Fruit fly (Drosophila melanogaster) whole organism, pupa: ENCODE data around the gene CG43678.

Experiments
- CG10348 ChIP-seq: fragments of 200-800 bp; sonication (Bioruptor generic); IDR thresholded peaks from 2 replicates; pipeline ENCODE4 v1.3.6; 2022; ENCODE audit warnings: missing biosample characterization, missing genetic modification characterization
- CG12605 ChIP-seq: fragments of 200-800 bp; sonication (Bioruptor generic); IDR thresholded peaks from 2 replicates; pipeline ENCODE4 v1.3.6; 2022; ENCODE audit warnings: missing biosample characterization, missing genetic modification characterization
- CG13204 ChIP-seq: fragments of 200-800 bp; sonication (Bioruptor generic); optimal IDR thresholded peaks from 2 replicates; lab custom pipeline; 2018; ENCODE audit warnings: missing biosample characterization, mild to moderate bottlenecking, missing genetic modification characterization, moderate library complexity
- CG14655 ChIP-seq: fragments of 200-800 bp; sonication (Bioruptor generic); optimal IDR thresholded peaks from 3 replicates; lab custom pipeline; 2017; ENCODE audit warnings: mild to moderate bottlenecking, missing biosample characterization, missing genetic modification reagents, missing genetic modification characterization
- CG15710 ChIP-seq: fragments of 200-800 bp; sonication (Bioruptor generic); optimal IDR thresholded peaks from 2 replicates; lab custom pipeline; 2018; ENCODE audit warnings: missing biosample characterization, mild to moderate bottlenecking, missing genetic modification characterization, moderate library complexity
- CG17806 ChIP-seq: fragments of 200-800 bp; sonication (Bioruptor generic); optimal IDR thresholded peaks from 2 replicates; lab custom pipeline; 2018; ENCODE audit warnings: missing biosample characterization, mild to moderate bottlenecking, missing genetic modification characterization, moderate library complexity
- CG32121 ChIP-seq: fragments of 200-800 bp; sonication (Bioruptor generic); IDR thresholded peaks from 2 replicates; pipeline ENCODE4 v1.3.6; 2022; ENCODE audit warnings: missing biosample characterization, missing genetic modification characterization
- CG34367 ChIP-seq: fragments of 200-800 bp; sonication (Bioruptor generic); optimal IDR thresholded peaks from 2 replicates; lab custom pipeline; 2018; ENCODE audit warnings: missing biosample characterization, mild to moderate bottlenecking, missing genetic modification characterization
- CG4496 ChIP-seq: fragments of 200-800 bp; sonication (Bioruptor generic); IDR thresholded peaks from 3 replicates; pipeline ENCODE4 v1.3.6; 2022; ENCODE audit warnings: missing biosample characterization, missing genetic modification characterization
- CG8159 ChIP-seq: fragments of 200-800 bp; sonication (Bioruptor generic); optimal IDR thresholded peaks from 3 replicates; lab custom pipeline; 2018; ENCODE audit warnings: missing biosample characterization, mild to moderate bottlenecking, missing genetic modification characterization, moderate library complexity
- CG8301 ChIP-seq: fragments of 200-800 bp; sonication (Bioruptor generic); optimal IDR thresholded peaks from 2 replicates; lab custom pipeline; 2018; ENCODE audit warnings: missing biosample characterization, mild to moderate bottlenecking, missing genetic modification characterization
- CG9948 ChIP-seq: fragments of 200-800 bp; sonication (Bioruptor generic); optimal IDR thresholded peaks from 2 replicates; lab custom pipeline; 2018; ENCODE audit warnings: missing biosample characterization, mild to moderate bottlenecking, missing genetic modification characterization, moderate library complexity
- D1 ChIP-seq: fragments of 200-800 bp; sonication (Bioruptor generic); optimal IDR thresholded peaks from 2 replicates; lab custom pipeline; 2018; ENCODE audit warnings: missing biosample characterization, mild to moderate bottlenecking, missing genetic modification characterization, moderate library complexity
- EcR ChIP-seq: fragments of 200-800 bp; sonication (Bioruptor generic); optimal IDR thresholded peaks from 3 replicates; lab custom pipeline; 2019; ENCODE audit warnings: missing biosample characterization, missing genetic modification characterization, mild to moderate bottlenecking, moderate library complexity, missing genetic modification reagents
- Ets98B ChIP-seq: fragments of 200-800 bp; sonication (Bioruptor generic); IDR thresholded peaks from 2 replicates; pipeline ENCODE4 v1.3.6; 2022; ENCODE audit warnings: missing biosample characterization, missing genetic modification characterization
- Pif1A ChIP-seq: fragments of 200-800 bp; sonication (Bioruptor generic); optimal IDR thresholded peaks from 3 replicates; lab custom pipeline; 2016; ENCODE audit warnings: missing biosample characterization, missing genetic modification characterization
- Pif1B ChIP-seq: fragments of 200-800 bp; sonication (Bioruptor generic); optimal IDR thresholded peaks from 3 replicates; lab custom pipeline; 2016; ENCODE audit warnings: missing biosample characterization, missing genetic modification characterization
- Snoo ChIP-seq: fragments of 200-800 bp; sonication (Bioruptor generic); optimal IDR thresholded peaks from 3 replicates; lab custom pipeline; 2017; ENCODE audit warnings: missing biosample characterization, mild to moderate bottlenecking, missing genetic modification characterization, inconsistent platforms
- fd96Ca ChIP-seq: fragments of 200-800 bp; sonication (Bioruptor generic); IDR thresholded peaks from 3 replicates; pipeline ENCODE4 v1.3.6; 2022; ENCODE audit warnings: missing biosample characterization, missing genetic modification characterization
- gl ChIP-seq: fragments of 200-800 bp; sonication (Bioruptor generic); optimal IDR thresholded peaks from 2 replicates; lab custom pipeline; 2018; ENCODE audit warnings: missing biosample characterization, mild to moderate bottlenecking, missing genetic modification characterization
- rn ChIP-seq: fragments of 200-800 bp; sonication (Bioruptor generic); IDR thresholded peaks from 2 replicates; pipeline ENCODE4 v1.3.6; 2022; ENCODE audit warnings: missing biosample characterization, missing genetic modification characterization

Gene CG43678

DNA sequence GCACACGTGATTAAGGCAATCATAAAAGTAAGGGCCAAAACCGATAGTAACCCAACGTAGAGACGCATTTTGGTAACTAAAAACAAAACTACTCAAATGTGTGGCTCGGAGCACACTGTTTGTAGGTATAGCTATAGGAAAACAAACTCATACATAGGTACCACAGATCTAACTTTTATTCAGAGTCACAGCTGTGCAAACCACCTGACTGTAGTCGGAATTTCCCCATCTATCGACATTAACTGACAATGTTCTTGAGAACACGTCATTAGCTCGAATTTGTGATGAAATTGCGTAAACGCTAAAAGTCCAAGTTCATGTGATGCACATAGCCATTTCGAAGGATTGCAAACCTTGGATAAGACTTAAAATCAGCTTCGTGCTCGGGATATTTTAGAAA is at the start of gene CG43678:
Gene CG43678 (minus strand): TSS at position 101 of the 400 bp plus-strand sequence.
- TF ChIP-seq CG15710 (tag; lab: Kevin White, UChicago): no peak
- TF ChIP-seq gl: no peak
- TF ChIP-seq CG17806 (tag; lab: Kevin White, UChicago): no peak
- TF ChIP-seq Snoo: no peak

dm6 chr3L:15097878-15098520 is 48.7 kb upstream of the CG43678 start, which contains the start of gene Ctps:
Gene Ctps, plus strand, starts transcription at chr3L:15097914.
- TF ChIP-seq Pif1B: no peak
- peak; percentile 0 for TF ChIP-seq Pif1A
- TF ChIP-seq D1 (tag; lab: Kevin White, UChicago): peak; percentile 49

DNA sequence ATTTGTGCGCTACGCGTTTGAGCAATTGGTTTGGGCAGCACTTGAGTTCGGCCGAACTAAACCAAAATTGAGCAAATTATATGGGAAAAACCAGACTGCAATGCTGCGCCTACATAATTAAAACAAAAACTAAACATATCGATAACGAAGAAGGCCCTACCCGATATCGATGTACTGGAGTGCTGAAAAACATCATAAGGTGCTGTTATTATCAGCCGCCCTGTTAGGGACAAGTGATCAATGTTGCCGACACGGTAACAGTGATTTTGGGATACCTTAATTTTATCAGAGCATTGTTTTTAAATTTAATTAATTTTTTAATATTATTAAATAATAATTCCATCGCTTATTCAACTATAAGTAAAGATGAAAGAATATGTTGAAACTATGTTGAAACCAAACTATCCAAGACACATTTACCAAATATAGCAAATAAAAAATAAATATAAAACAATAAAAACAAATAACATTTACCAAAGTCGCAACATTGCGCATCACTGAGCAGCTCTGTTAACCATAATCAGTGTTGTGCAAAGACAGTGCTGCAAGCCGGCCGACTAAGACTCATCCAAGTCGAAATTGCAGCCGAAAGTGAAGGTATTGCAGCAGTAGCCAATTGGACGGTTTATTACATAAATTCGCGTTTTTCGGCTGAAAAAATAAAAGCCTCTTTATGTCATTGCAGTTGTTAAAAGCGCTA is 45.4 kb upstream of the CG43678 start, which contains the start of the genes sstn, Plp and GlyRS:
Gene sstn (minus strand): TSS at position 131 of the 700 bp plus-strand sequence.
Gene Plp (minus strand): TSS at position 136 of the 700 bp plus-strand sequence.
Gene GlyRS (plus strand): TSS at position 554 of the 700 bp plus-strand sequence.
- TF ChIP-seq Snoo: no peak
- TF ChIP-seq CG8159: peak; percentile 47
- TF ChIP-seq Ets98B (GFP tag; lab: Robert Waterston, UW): no peak
- TF ChIP-seq CG10348 (GFP tag; lab: Robert Waterston, UW): no peak
- no peak for TF ChIP-seq CG8301 (tag; lab: Kevin White, UChicago)
- peak; percentile 25 for TF ChIP-seq CG15710 (tag; lab: Kevin White, UChicago)
- TF ChIP-seq Pif1A: no peak
- TF ChIP-seq gl: no peak
- no peak for TF ChIP-seq CG32121 (GFP tag; lab: Robert Waterston, UW)

dm6 chr3L:15093929-15094588 is 44.8 kb upstream of the CG43678 start:
- no peak for TF ChIP-seq gl
- peak; percentile 5 for TF ChIP-seq CG8159
- peak; percentile 70 for TF ChIP-seq EcR (GFP tag; lab: Kevin White, UChicago)
- TF ChIP-seq Pif1A: peak; percentile 19
- TF ChIP-seq CG32121 (GFP tag; lab: Robert Waterston, UW): 0 out of 2 replicates have a peak, but pooled peaks have one; percentile 37
- no peak for TF ChIP-seq Snoo
- 0 out of 3 replicates have a peak, but pooled peaks have one; percentile 49 for TF ChIP-seq CG4496 (GFP tag; lab: Robert Waterston, UW)

- TF ChIP-seq fd96Ca (no peak), rn (GFP tag; lab: Robert Waterston, UW) (no peak), CG14655 (no peak), CG13204 (GFP tag; lab: Kevin White, UChicago) (no peak), Pif1A (no peak), CG15710 (tag; lab: Kevin White, UChicago) (no peak), D1 (tag; lab: Kevin White, UChicago) (no peak), CG10348 (GFP tag; lab: Robert Waterston, UW) (no peak), CG34367 (no peak), CG8159 (no peak), Ets98B (GFP tag; lab: Robert Waterston, UW) (no peak; the same call in 1 of the 2 replicates), gl (no peak), CG12605 (GFP tag; lab: Robert Waterston, UW) (no peak), Pif1B (no peak), CG8301 (tag; lab: Kevin White, UChicago) (no peak), CG9948 (tag; lab: Kevin White, UChicago) (no peak), CG4496 (GFP tag; lab: Robert Waterston, UW) (no peak), CG17806 (tag; lab: Kevin White, UChicago) (no peak), CG32121 (GFP tag; lab: Robert Waterston, UW) (no peak), EcR (GFP tag; lab: Kevin White, UChicago) (no peak)
Observed at dm6 chr3L:15089887-15090679, 40.8 kb upstream of the CG43678 start.

- TF ChIP-seq Pif1B: no peak
- TF ChIP-seq CG12605 (GFP tag; lab: Robert Waterston, UW): no peak
- no peak for TF ChIP-seq CG4496 (GFP tag; lab: Robert Waterston, UW)
- no peak for TF ChIP-seq Ets98B (GFP tag; lab: Robert Waterston, UW)
- TF ChIP-seq CG34367: no peak
- TF ChIP-seq CG17806 (tag; lab: Kevin White, UChicago): no peak
- no peak for TF ChIP-seq D1 (tag; lab: Kevin White, UChicago)
- TF ChIP-seq rn (GFP tag; lab: Robert Waterston, UW): no peak
- no peak for TF ChIP-seq fd96Ca
Observed at dm6 chr3L:15089083-15089704, 39.9 kb upstream of the CG43678 start.
